Comparison of ENCODE assay signal across 6 fruit fly cellular contexts in genomic region chr3L:15565829-15566433, dm6.
TF ChIP-seq lines count a peak whose summit lies in the region.

Gene dop, plus strand, starts transcription at chr3L:15566013.

- TF ChIP-seq CTCF in whole organism, embryonic (GFP tag; optimal IDR thresholded peaks at IDR 0.05; lab: Kevin White, UChicago), result no peak

TF ChIP-seq in whole organism, 6 proteins besides CTCF, POLR2A, EP300 and RAD21:
- TF ChIP-seq EcR (GFP tag; optimal IDR thresholded peaks at IDR 0.05; lab: Kevin White, UChicago) (no peak), Dll (optimal IDR thresholded peaks at IDR 0.05; lab: Kevin White, UChicago) (no peak), CG8478 (optimal IDR thresholded peaks at IDR 0.05; lab: Kevin White, UChicago) (peak; percentile 38), pan (optimal IDR thresholded peaks at IDR 0.05; lab: Kevin White, UChicago) (no peak), psq (optimal IDR thresholded peaks at IDR 0.05; lab: Kevin White, UChicago) (no peak)
TF ChIP-seq in whole organism: peak in this region for 1.

TF ChIP-seq in whole organism, adult, 20 proteins besides CTCF, POLR2A, EP300 and RAD21:
- TF ChIP-seq CG33017 (tag; optimal IDR thresholded peaks at IDR 0.05; lab: Kevin White, UChicago) (no peak), toe (GFP tag; optimal IDR thresholded peaks at IDR 0.05; lab: Kevin White, UChicago) (peak; percentile 69), cic (GFP tag; optimal IDR thresholded peaks at IDR 0.05; lab: Kevin White, UChicago) (no peak), Mnt (GFP tag; optimal IDR thresholded peaks at IDR 0.05; lab: Kevin White, UChicago) (peak; percentile 6), Crg-1 (GFP tag; optimal IDR thresholded peaks at IDR 0.05; lab: Kevin White, UChicago) (peak; percentile 48), pad (GFP tag; optimal IDR thresholded peaks at IDR 0.05; lab: Kevin White, UChicago) (peak; percentile 52), Hr96 (GFP tag; optimal IDR thresholded peaks at IDR 0.05; lab: Kevin White, UChicago) (peak; percentile 53), kay (GFP tag; lab: Kevin White, UChicago; ENCODE audit: borderline replicate concordance) (peak; percentile 13), bab1 (GFP tag; optimal IDR thresholded peaks at IDR 0.05; lab: Kevin White, UChicago) (peak; percentile 26), CG14711 (tag; optimal IDR thresholded peaks at IDR 0.05; lab: Kevin White, UChicago) (peak; percentile 9), ovo (GFP tag; optimal IDR thresholded peaks at IDR 0.05; lab: Kevin White, UChicago) (no peak)
TF ChIP-seq in whole organism, adult: peak in this region for 8.

TF ChIP-seq in whole organism, embryonic, 481 proteins besides CTCF, POLR2A, EP300 and RAD21 (continues in another document):
- TF ChIP-seq CG12219 (GFP tag; optimal IDR thresholded peaks at IDR 0.05; lab: Kevin White, UChicago), result no peak
- no peak for TF ChIP-seq CG7987 (GFP tag; optimal IDR thresholded peaks at IDR 0.05; lab: Kevin White, UChicago)
- no peak for TF ChIP-seq CG7271 (tag; optimal IDR thresholded peaks at IDR 0.05; lab: Kevin White, UChicago)
- no peak for TF ChIP-seq BtbVII (GFP tag; optimal IDR thresholded peaks at IDR 0.05; lab: Kevin White, UChicago)
- no peak for TF ChIP-seq maf-S (GFP tag; optimal IDR thresholded peaks at IDR 0.05; lab: Kevin White, UChicago)
- no peak for TF ChIP-seq TFAM (GFP tag; optimal IDR thresholded peaks at IDR 0.05; lab: Kevin White, UChicago)
- peak; percentile 9 for TF ChIP-seq CG12769 (tag; optimal IDR thresholded peaks at IDR 0.05; lab: Kevin White, UChicago)
- no peak for TF ChIP-seq H2.0 (GFP tag; IDR thresholded peaks at IDR 0.05; lab: Robert Waterston, UW)
- TF ChIP-seq Hmx (GFP tag; optimal IDR thresholded peaks at IDR 0.05; lab: Kevin White, UChicago), result no peak
- no peak for TF ChIP-seq CG11560 (tag; IDR thresholded peaks at IDR 0.05; lab: Robert Waterston, UW)
- TF ChIP-seq NFAT (GFP tag; IDR thresholded peaks at IDR 0.05; lab: Robert Waterston, UW), result no peak
- no peak for TF ChIP-seq disco-r (GFP tag; optimal IDR thresholded peaks at IDR 0.05; lab: Kevin White, UChicago)
- TF ChIP-seq bab2 (GFP tag; optimal IDR thresholded peaks at IDR 0.05; lab: Kevin White, UChicago), result no peak
- TF ChIP-seq CG6272 (GFP tag; IDR thresholded peaks at IDR 0.05; lab: Robert Waterston, UW), result no peak
- TF ChIP-seq Atf-2 (GFP tag; optimal IDR thresholded peaks at IDR 0.05; lab: Kevin White, UChicago), result peak; percentile 3
- TF ChIP-seq sr (GFP tag; IDR thresholded peaks at IDR 0.05; lab: Robert Waterston, UW), result peak; percentile 78; the same call in 2 of the 3 replicates
- TF ChIP-seq CG1603 (tag; optimal IDR thresholded peaks at IDR 0.05; lab: Kevin White, UChicago), result peak; percentile 62
- TF ChIP-seq dimm (GFP tag; IDR thresholded peaks at IDR 0.05; lab: Robert Waterston, UW), result no peak
- TF ChIP-seq p53 (GFP tag; optimal IDR thresholded peaks at IDR 0.05; lab: Kevin White, UChicago), result peak; percentile 9
- no peak for TF ChIP-seq dmrt11E (tag; optimal IDR thresholded peaks at IDR 0.05; lab: Kevin White, UChicago)

TF ChIP-seq in whole organism, prepupa, 60 proteins besides CTCF, POLR2A, EP300 and RAD21 (continues in another document):
- TF ChIP-seq fkh (GFP tag; optimal IDR thresholded peaks at IDR 0.05; lab: Kevin White, UChicago) (no peak), topi (GFP tag; optimal IDR thresholded peaks at IDR 0.05; lab: Kevin White, UChicago) (peak; percentile 11), svp (GFP tag; lab: Kevin White, UChicago) (peak; percentile 75), spab (GFP tag; optimal IDR thresholded peaks at IDR 0.05; lab: Kevin White, UChicago) (no peak), Ets21C (GFP tag; optimal IDR thresholded peaks at IDR 0.05; lab: Kevin White, UChicago) (peak; percentile 20), ss (GFP tag; optimal IDR thresholded peaks at IDR 0.05; lab: Kevin White, UChicago) (peak in 1 of 2 experiments; percentile 4), CG31627 (GFP tag; optimal IDR thresholded peaks at IDR 0.05; lab: Kevin White, UChicago) (peak; percentile 49), cyc (GFP tag; optimal IDR thresholded peaks at IDR 0.05; lab: Kevin White, UChicago) (peak; percentile 28), Eip78C (GFP tag; lab: Kevin White, UChicago) (peak; percentile 70), Gug (GFP tag; IDR thresholded peaks at IDR 0.05; lab: Robert Waterston, UW) (no peak), Hr39 (GFP tag; optimal IDR thresholded peaks at IDR 0.05; lab: Kevin White, UChicago) (peak; percentile 12), Lpt (GFP tag; optimal IDR thresholded peaks at IDR 0.05; lab: Kevin White, UChicago) (no peak), CG8319 (GFP tag; optimal IDR thresholded peaks at IDR 0.05; lab: Kevin White, UChicago) (no peak), Eip75B (GFP tag; optimal IDR thresholded peaks at IDR 0.05; lab: Kevin White, UChicago) (no peak), OdsH (GFP tag; optimal IDR thresholded peaks at IDR 0.05; lab: Kevin White, UChicago) (no peak), achi (GFP tag; optimal IDR thresholded peaks at IDR 0.05; lab: Kevin White, UChicago) (peak; percentile 36), Smox (GFP tag; optimal IDR thresholded peaks at IDR 0.05; lab: Kevin White, UChicago) (peak; percentile 15), net (GFP tag; optimal IDR thresholded peaks at IDR 0.05; lab: Kevin White, UChicago) (peak; percentile 4), CG15336 (GFP tag; IDR thresholded peaks at IDR 0.05; lab: Robert Waterston, UW) (0 out of 2 replicates have a peak, but pooled peaks have one; percentile 16), CG6163 (GFP tag; IDR thresholded peaks at IDR 0.05; lab: Robert Waterston, UW) (peak; percentile 9; the same call in 1 of the 3 replicates)

TF ChIP-seq in whole organism, pupa, 21 proteins besides CTCF, POLR2A, EP300 and RAD21:
- no peak for TF ChIP-seq CG14655 (GFP tag; optimal IDR thresholded peaks at IDR 0.05; lab: Kevin White, UChicago)
- no peak for TF ChIP-seq Pif1B (GFP tag; optimal IDR thresholded peaks at IDR 0.05; lab: Kevin White, UChicago)
- TF ChIP-seq Snoo (tag; optimal IDR thresholded peaks at IDR 0.05; lab: Kevin White, UChicago), result peak; percentile 20
- no peak for TF ChIP-seq CG9948 (tag; optimal IDR thresholded peaks at IDR 0.05; lab: Kevin White, UChicago)
- no peak for TF ChIP-seq gl (tag; optimal IDR thresholded peaks at IDR 0.05; lab: Kevin White, UChicago)
- no peak for TF ChIP-seq CG17806 (tag; optimal IDR thresholded peaks at IDR 0.05; lab: Kevin White, UChicago)
- TF ChIP-seq rn (GFP tag; IDR thresholded peaks at IDR 0.05; lab: Robert Waterston, UW), result no peak
- TF ChIP-seq CG4496 (GFP tag; IDR thresholded peaks at IDR 0.05; lab: Robert Waterston, UW), result no peak

TF ChIP-seq in whole organism, wandering third instar larva, 38 proteins besides CTCF, POLR2A, EP300 and RAD21 (continues in another document):
- TF ChIP-seq OdsH (GFP tag; optimal IDR thresholded peaks at IDR 0.05; lab: Kevin White, UChicago) (no peak), Dfd (GFP tag; optimal IDR thresholded peaks at IDR 0.05; lab: Kevin White, UChicago) (no peak), Sp1 (GFP tag; optimal IDR thresholded peaks at IDR 0.05; lab: Kevin White, UChicago) (no peak), HLH106 (tag; optimal IDR thresholded peaks at IDR 0.05; lab: Kevin White, UChicago) (peak; percentile 37), GATAd (GFP tag; optimal IDR thresholded peaks at IDR 0.05; lab: Kevin White, UChicago) (no peak), Rel (GFP tag; optimal IDR thresholded peaks at IDR 0.05; lab: Kevin White, UChicago) (no peak), Rel (tag; optimal IDR thresholded peaks at IDR 0.05; lab: Kevin White, UChicago) (peak; percentile 89), dmrt93B (GFP tag; optimal IDR thresholded peaks at IDR 0.05; lab: Kevin White, UChicago) (no peak), dsf (GFP tag; optimal IDR thresholded peaks at IDR 0.05; lab: Kevin White, UChicago; ENCODE audit: borderline replicate concordance) (peak; percentile 21), usp (GFP tag; optimal IDR thresholded peaks at IDR 0.05; lab: Kevin White, UChicago) (no peak), tai (GFP tag; optimal IDR thresholded peaks at IDR 0.05; lab: Kevin White, UChicago) (no peak), Dif (GFP tag; optimal IDR thresholded peaks at IDR 0.05; lab: Kevin White, UChicago; ENCODE audit: partially characterized antibody) (no peak), brk (GFP tag; optimal IDR thresholded peaks at IDR 0.05; lab: Kevin White, UChicago) (no peak), Hnf4 (GFP tag; optimal IDR thresholded peaks at IDR 0.05; lab: Kevin White, UChicago) (peak; percentile 36), Hr83 (GFP tag; optimal IDR thresholded peaks at IDR 0.05; lab: Kevin White, UChicago; ENCODE audit: poor library complexity, severe bottlenecking) (peak; percentile 60), Abd-B (GFP tag; optimal IDR thresholded peaks at IDR 0.05; lab: Kevin White, UChicago) (no peak), Hr78 (GFP tag; optimal IDR thresholded peaks at IDR 0.05; lab: Kevin White, UChicago) (peak; percentile 32), CG32264 (GFP tag; optimal IDR thresholded peaks at IDR 0.05; lab: Kevin White, UChicago) (no peak), woc (GFP tag; optimal IDR thresholded peaks at IDR 0.05; lab: Kevin White, UChicago) (peak; percentile 19), sage (GFP tag; optimal IDR thresholded peaks at IDR 0.05; lab: Kevin White, UChicago) (no peak), CG9705 (GFP tag; optimal IDR thresholded peaks at IDR 0.05; lab: Kevin White, UChicago) (no peak), CrebA (GFP tag; optimal IDR thresholded peaks at IDR 0.05; lab: Kevin White, UChicago; ENCODE audit: borderline replicate concordance) (no peak), ey (GFP tag; optimal IDR thresholded peaks at IDR 0.05; lab: Kevin White, UChicago) (peak; percentile 18), psq (GFP tag; optimal IDR thresholded peaks at IDR 0.05; lab: Kevin White, UChicago) (no peak), foxo (GFP tag; optimal IDR thresholded peaks at IDR 0.05; lab: Kevin White, UChicago) (peak in 1 of 2 experiments; percentile 44), lola (GFP tag; optimal IDR thresholded peaks at IDR 0.05; lab: Kevin White, UChicago) (no peak), jim (GFP tag; optimal IDR thresholded peaks at IDR 0.05; lab: Kevin White, UChicago) (no peak), Jra (GFP tag; optimal IDR thresholded peaks at IDR 0.05; lab: Kevin White, UChicago) (no peak), N (GFP tag; optimal IDR thresholded peaks at IDR 0.05; lab: Kevin White, UChicago) (peak; percentile 53), Vsx2 (GFP tag; optimal IDR thresholded peaks at IDR 0.05; lab: Kevin White, UChicago; ENCODE audit: partially characterized antibody) (no peak), dl (GFP tag; optimal IDR thresholded peaks at IDR 0.05; lab: Kevin White, UChicago; ENCODE audit: insufficient read depth in 1 of 2, partially characterized antibody in 2 of 2) (no peak), Mio (GFP tag; optimal IDR thresholded peaks at IDR 0.05; lab: Kevin White, UChicago) (no peak), br (GFP tag; optimal IDR thresholded peaks at IDR 0.05; lab: Kevin White, UChicago) (no peak), sv (GFP tag; optimal IDR thresholded peaks at IDR 0.05; lab: Kevin White, UChicago) (peak; percentile 18), Myc (optimal IDR thresholded peaks at IDR 0.05; lab: Kevin White, UChicago) (no peak), rgr (GFP tag; optimal IDR thresholded peaks at IDR 0.05; lab: Kevin White, UChicago) (peak; percentile 21)
